Worm (Caenorhabditis elegans) whole organism, L3 larva: ENCODE results near the gene mrpl-18.

Source experiments
- R02D3.7 ChIP-seq: fragments of 150-350 bp; optimal IDR thresholded peaks from 2 replicates; lab custom pipeline; 2014; ENCODE audit warnings: missing biosample characterization, missing genetic modification characterization
- ZK546.5 ChIP-seq: sonication (generic microtip); optimal IDR thresholded peaks from 2 replicates; lab custom pipeline; 2017; ENCODE audit warnings: missing biosample characterization, missing genetic modification characterization
- ama-1 ChIP-seq: fragments of 150-350 bp; optimal IDR thresholded peaks from 2 replicates; lab custom pipeline; 2018
- ceh-16 ChIP-seq: sonication (generic microtip); optimal IDR thresholded peaks from 2 replicates; lab custom pipeline; 2017; ENCODE audit warnings: missing biosample characterization, missing genetic modification characterization
- ceh-28 ChIP-seq: fragments of 150-350 bp; optimal IDR thresholded peaks from 2 replicates; lab custom pipeline; 2014; ENCODE audit warnings: missing biosample characterization, missing genetic modification reagents, missing genetic modification characterization
- ceh-82 ChIP-seq: fragments of 150-350 bp; optimal IDR thresholded peaks from 2 replicates; lab custom pipeline; 2014; ENCODE audit warnings: missing biosample characterization, missing genetic modification characterization
- ceh-9 ChIP-seq: sonication (generic microtip); optimal IDR thresholded peaks from 2 replicates; lab custom pipeline; 2018; ENCODE audit warnings: missing biosample characterization, missing genetic modification characterization
- daf-12 ChIP-seq: fragments of 150-350 bp; optimal IDR thresholded peaks from 2 replicates; lab custom pipeline; 2014; ENCODE audit warnings: missing biosample characterization, missing genetic modification reagents, missing genetic modification characterization
- egl-5 ChIP-seq: fragments of 150-350 bp; optimal IDR thresholded peaks from 2 replicates; lab custom pipeline; 2017; ENCODE audit warnings: missing biosample characterization, missing genetic modification reagents, missing genetic modification characterization, inconsistent platforms
- elt-1 ChIP-seq: fragments of 150-350 bp; optimal IDR thresholded peaks from 2 replicates; lab custom pipeline; 2014; ENCODE audit warnings: missing biosample characterization, missing genetic modification characterization
- elt-2 ChIP-seq: sonication (generic microtip); optimal IDR thresholded peaks from 2 replicates; lab custom pipeline; 2016; ENCODE audit warnings: missing genetic modification reagents, mild to moderate bottlenecking, missing genetic modification characterization, missing compliant biosample characterization
- eor-1 ChIP-seq, 2 experiments: fragments of 150-350 bp; optimal IDR thresholded peaks; 2 replicates each; lab custom pipeline; 2014 to 2018; ENCODE audit warnings: missing biosample characterization in 2 of 2, missing genetic modification characterization in 2 of 2
- fkh-10 ChIP-seq: sonication (generic microtip); optimal IDR thresholded peaks from 2 replicates; lab custom pipeline; 2017; ENCODE audit warnings: missing biosample characterization, missing genetic modification reagents, missing genetic modification characterization
- fkh-2 ChIP-seq: fragments of 150-350 bp; optimal IDR thresholded peaks from 2 replicates; lab custom pipeline; 2014; ENCODE audit warnings: missing biosample characterization, missing genetic modification reagents, missing genetic modification characterization
- fos-1 ChIP-seq: fragments of 150-350 bp; optimal IDR thresholded peaks from 2 replicates; lab custom pipeline; 2014; ENCODE audit warnings: missing biosample characterization, missing genetic modification characterization
- hmg-11 ChIP-seq: sonication (generic microtip); optimal IDR thresholded peaks from 2 replicates; lab custom pipeline; 2016; ENCODE audit warnings: missing genetic modification characterization, missing compliant biosample characterization
- jun-1 ChIP-seq: fragments of 150-350 bp; optimal IDR thresholded peaks from 2 replicates; lab custom pipeline; 2014; ENCODE audit warnings: missing biosample characterization, missing genetic modification reagents, missing genetic modification characterization
- lin-15B ChIP-seq: fragments of 150-350 bp; optimal IDR thresholded peaks from 2 replicates; lab custom pipeline; 2014; ENCODE audit warnings: missing biosample characterization, missing genetic modification characterization
- lin-39 ChIP-seq: fragments of 150-350 bp; optimal IDR thresholded peaks from 2 replicates; lab custom pipeline; 2018; ENCODE audit warnings: missing biosample characterization, missing genetic modification reagents, missing genetic modification characterization
- lsy-12 ChIP-seq: sonication (generic microtip); optimal IDR thresholded peaks from 2 replicates; lab custom pipeline; 2016; ENCODE audit warnings: mild to moderate bottlenecking, missing genetic modification characterization, missing compliant biosample characterization
- mdl-1 ChIP-seq: fragments of 150-350 bp; optimal IDR thresholded peaks from 2 replicates; lab custom pipeline; 2014; ENCODE audit warnings: missing biosample characterization, missing genetic modification characterization
- mml-1 ChIP-seq: fragments of 150-350 bp; sonication (generic microtip); optimal IDR thresholded peaks from 3 replicates; lab custom pipeline; 2014; ENCODE audit warnings: missing biosample characterization, missing genetic modification characterization
- nfya-1 ChIP-seq: sonication (generic microtip); optimal IDR thresholded peaks from 2 replicates; lab custom pipeline; 2017; ENCODE audit warnings: missing genetic modification characterization, mild to moderate bottlenecking, missing compliant biosample characterization, antibody characterized with exemption, moderate library complexity; ENCODE audit not compliant: insufficient read depth
- nhr-11 ChIP-seq: fragments of 150-350 bp; optimal IDR thresholded peaks from 2 replicates; lab custom pipeline; 2014; ENCODE audit warnings: missing biosample characterization, missing genetic modification characterization
- nhr-23 ChIP-seq: fragments of 150-350 bp; optimal IDR thresholded peaks from 2 replicates; lab custom pipeline; 2014; ENCODE audit warnings: missing biosample characterization, missing genetic modification reagents, missing genetic modification characterization
- nhr-237 ChIP-seq: fragments of 150-350 bp; optimal IDR thresholded peaks from 2 replicates; lab custom pipeline; 2014; ENCODE audit warnings: missing biosample characterization, missing genetic modification characterization
- nhr-25 ChIP-seq: sonication (generic microtip); optimal IDR thresholded peaks from 2 replicates; lab custom pipeline; 2017; ENCODE audit warnings: missing biosample characterization, missing genetic modification characterization
- nhr-43 ChIP-seq: sonication (generic microtip); optimal IDR thresholded peaks from 2 replicates; lab custom pipeline; 2016; ENCODE audit warnings: mild to moderate bottlenecking, missing genetic modification characterization, missing compliant biosample characterization; ENCODE audit not compliant: poor library complexity, severe bottlenecking
- nhr-67 ChIP-seq: fragments of 150-350 bp; optimal IDR thresholded peaks from 2 replicates; lab custom pipeline; 2014; ENCODE audit warnings: missing biosample characterization, missing genetic modification characterization
- nhr-76 ChIP-seq: fragments of 150-350 bp; sonication (generic microtip); optimal IDR thresholded peaks from 5 replicates; lab custom pipeline; 2014; ENCODE audit warnings: missing biosample characterization, missing genetic modification characterization
- nhr-77 ChIP-seq: fragments of 150-350 bp; optimal IDR thresholded peaks from 2 replicates; lab custom pipeline; 2014; ENCODE audit warnings: missing biosample characterization, missing genetic modification characterization
- pha-4 ChIP-seq: fragments of 150-350 bp; optimal IDR thresholded peaks from 2 replicates; lab custom pipeline; 2014; ENCODE audit warnings: missing biosample characterization, missing genetic modification reagents, missing genetic modification characterization
- pqm-1 ChIP-seq: fragments of 150-350 bp; optimal IDR thresholded peaks from 2 replicates; lab custom pipeline; 2017; ENCODE audit warnings: missing biosample characterization, missing genetic modification characterization, inconsistent platforms
- sea-2 ChIP-seq: fragments of 150-350 bp; sonication (generic microtip); optimal IDR thresholded peaks from 4 replicates; lab custom pipeline; 2014; ENCODE audit warnings: missing biosample characterization, missing genetic modification reagents, missing genetic modification characterization
- skn-1 ChIP-seq: fragments of 150-350 bp; optimal IDR thresholded peaks from 2 replicates; lab custom pipeline; 2014; ENCODE audit warnings: missing biosample characterization, missing genetic modification characterization
- snpc-4 ChIP-seq: fragments of 150-350 bp; optimal IDR thresholded peaks from 2 replicates; lab custom pipeline; 2014; ENCODE audit warnings: missing biosample characterization, missing genetic modification characterization
- tbx-2 ChIP-seq: sonication (generic microtip); optimal IDR thresholded peaks from 2 replicates; lab custom pipeline; 2016; ENCODE audit warnings: mild to moderate bottlenecking, missing genetic modification characterization, missing compliant biosample characterization
- unc-39 ChIP-seq: sonication (generic microtip); optimal IDR thresholded peaks from 4 replicates; lab custom pipeline; 2017; ENCODE audit warnings: missing biosample characterization, missing genetic modification characterization
- unc-62 ChIP-seq: fragments of 150-350 bp; sonication (generic microtip); optimal IDR thresholded peaks from 4 replicates; lab custom pipeline; 2014; ENCODE audit warnings: missing biosample characterization, missing genetic modification reagents, missing genetic modification characterization
- zag-1 ChIP-seq: fragments of 150-350 bp; optimal IDR thresholded peaks from 2 replicates; lab custom pipeline; 2014; ENCODE audit warnings: missing biosample characterization, missing genetic modification characterization
- ztf-11 ChIP-seq: fragments of 150-350 bp; optimal IDR thresholded peaks from 2 replicates; lab custom pipeline; 2014; ENCODE audit warnings: missing biosample characterization, missing genetic modification characterization
- ztf-4 ChIP-seq: fragments of 150-350 bp; optimal IDR thresholded peaks from 2 replicates; lab custom pipeline; 2014; ENCODE audit warnings: missing biosample characterization, missing genetic modification characterization

mrpl-18 gene

DNA sequence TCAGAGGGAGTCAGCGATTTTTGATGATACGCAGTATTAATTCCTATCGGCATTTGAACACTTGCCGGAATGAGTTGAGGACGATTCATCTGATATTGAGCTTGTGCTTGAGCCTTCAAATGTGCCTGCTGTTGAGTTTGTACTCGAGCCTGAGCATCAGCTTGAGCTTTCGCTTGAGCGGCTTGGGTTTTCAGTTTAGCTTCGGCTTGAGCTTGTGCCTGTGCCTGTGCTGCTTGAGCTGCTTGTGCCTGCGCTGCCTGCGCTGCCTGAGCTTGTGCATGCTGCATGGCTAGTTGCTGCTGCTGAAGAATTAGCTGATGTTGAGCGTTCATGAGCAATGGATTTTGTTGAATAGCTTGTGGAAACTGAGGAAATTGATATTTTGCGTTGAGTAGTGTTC is 28.9 kb upstream of the mrpl-18 start:
- TF ChIP-seq nhr-77 (tag; lab: Kevin White, UChicago) (no peak), elt-2 (tag; lab: Kevin White, UChicago) (no peak), eor-1 (tag; optimal IDR thresholded peaks at IDR 0.05; lab: Kevin White, UChicago) (no peak), elt-1 (tag; lab: Kevin White, UChicago) (no peak), R02D3.7 (tag; lab: Kevin White, UChicago) (no peak), lin-39 (tag; lab: Kevin White, UChicago) (no peak), hmg-11 (tag; lab: Kevin White, UChicago) (no peak), ceh-9 (tag; lab: Kevin White, UChicago) (no peak), nhr-76 (tag; lab: Kevin White, UChicago) (no peak)

DNA sequence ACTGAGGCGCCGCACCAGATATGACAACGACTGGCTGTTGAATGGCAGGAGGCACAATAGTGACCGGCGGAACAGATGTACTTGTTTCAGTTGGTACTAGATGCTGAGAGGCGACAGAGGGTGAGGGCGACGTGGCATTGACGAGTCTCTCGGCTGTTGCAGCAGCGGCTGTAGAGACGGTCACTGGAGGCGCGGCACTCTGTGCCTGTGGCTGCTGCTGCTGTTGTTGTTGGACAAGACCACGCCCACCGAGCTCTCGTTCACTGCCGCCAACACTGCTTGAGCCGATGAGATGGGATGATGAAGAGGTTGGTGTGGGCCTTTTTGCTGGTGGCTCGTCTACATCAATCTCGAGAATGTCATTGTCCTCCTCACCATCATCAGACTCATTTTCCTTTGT is 27.7 kb upstream of the mrpl-18 start:
- TF ChIP-seq ceh-82 (tag; lab: Kevin White, UChicago): no peak

- TF ChIP-seq R02D3.7 (tag; lab: Kevin White, UChicago) (no peak), nhr-237 (tag; lab: Kevin White, UChicago) (no peak), nhr-23 (no peak), snpc-4 (tag; lab: Kevin White, UChicago) (no peak)
- TF ChIP-seq, all 47 proteins: peak for 0
Observed at ce11 chrIII:8121132-8121531, 23.7 kb upstream of the mrpl-18 start, which contains the start of gene gei-8. gei-8 (minus strand) TSS chrIII:8121232.

DNA sequence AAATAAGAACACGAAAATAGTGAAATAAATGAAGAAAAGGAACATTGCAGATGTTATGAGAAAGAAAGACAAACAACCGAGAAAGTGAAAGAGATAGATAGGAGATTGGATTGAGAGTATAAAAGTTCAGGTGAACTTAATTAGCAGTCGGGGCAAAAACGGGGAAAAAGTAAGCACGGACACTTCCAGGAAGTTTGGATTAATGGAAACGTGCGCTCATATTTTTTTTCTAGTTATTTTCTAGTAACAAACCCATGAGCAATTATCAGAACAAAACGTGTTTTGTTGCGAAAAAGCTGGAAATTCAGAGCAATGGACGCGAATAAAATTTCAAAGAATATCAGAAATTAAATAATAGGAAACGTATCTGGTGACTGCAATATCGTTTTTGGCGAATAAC is 22.9 kb upstream of the mrpl-18 start:
- TF ChIP-seq lin-15B (tag; lab: Kevin White, UChicago) (no peak), ceh-16 (tag; lab: Kevin White, UChicago) (no peak), nhr-67 (tag; lab: Kevin White, UChicago) (no peak), tbx-2 (no peak), ztf-11 (no peak), pqm-1 (tag; lab: Kevin White, UChicago) (no peak), nhr-77 (tag; lab: Kevin White, UChicago) (no peak), ztf-4 (tag; lab: Kevin White, UChicago) (no peak), fkh-2 (tag; lab: Kevin White, UChicago) (no peak), fos-1 (tag; lab: Kevin White, UChicago) (no peak), hmg-11 (tag; lab: Kevin White, UChicago) (no peak), snpc-4 (tag; lab: Kevin White, UChicago) (no peak), unc-62 (GFP tag; lab: Kevin White, UChicago) (no peak), sea-2 (GFP tag; lab: Kevin White, UChicago) (no peak), nhr-237 (tag; lab: Kevin White, UChicago) (no peak), nhr-25 (tag; lab: Kevin White, UChicago) (no peak), lin-39 (tag; lab: Kevin White, UChicago) (no peak)

- no peak for TF ChIP-seq ztf-4 (tag; lab: Kevin White, UChicago)
- no peak for TF ChIP-seq nhr-43 (tag; lab: Kevin White, UChicago)
- TF ChIP-seq mdl-1: peak; percentile 31
- peak; percentile 60 for TF ChIP-seq pqm-1 (tag; lab: Kevin White, UChicago)
- no peak for TF ChIP-seq lsy-12 (tag; lab: Kevin White, UChicago)
- no peak for TF ChIP-seq mml-1
- no peak for TF ChIP-seq eor-1 (tag; optimal IDR thresholded peaks at IDR 0.05; lab: Kevin White, UChicago)
- TF ChIP-seq snpc-4 (tag; lab: Kevin White, UChicago): peak; percentile 38
- TF ChIP-seq skn-1 (tag; lab: Kevin White, UChicago): peak; percentile 65
- TF ChIP-seq egl-5 (tag; lab: Kevin White, UChicago): peak; percentile 89
- TF ChIP-seq nhr-11 (tag; lab: Kevin White, UChicago): no peak
- TF ChIP-seq fkh-2 (tag; lab: Kevin White, UChicago): no peak
- no peak for TF ChIP-seq ama-1 (lab: Kevin White, UChicago)
- no peak for TF ChIP-seq unc-62 (GFP tag; lab: Kevin White, UChicago)
- no peak for TF ChIP-seq ZK546.5 (tag; lab: Kevin White, UChicago)
- peak; percentile 11 for TF ChIP-seq hmg-11 (tag; lab: Kevin White, UChicago)
- TF ChIP-seq lin-39 (tag; lab: Kevin White, UChicago): peak; percentile 20
- peak; percentile 91 for TF ChIP-seq nfya-1 (tag; lab: Kevin White, UChicago)
- peak; percentile 86 for TF ChIP-seq nhr-23
- peak; percentile 21 for TF ChIP-seq elt-1 (tag; lab: Kevin White, UChicago)
- TF ChIP-seq nhr-77 (tag; lab: Kevin White, UChicago): no peak
- TF ChIP-seq pha-4: peak; percentile 79
- peak; percentile 48 for TF ChIP-seq elt-2 (tag; lab: Kevin White, UChicago)
- TF ChIP-seq nhr-25 (tag; lab: Kevin White, UChicago): peak; percentile 25
- no peak for TF ChIP-seq daf-12 (tag; lab: Kevin White, UChicago)
- no peak for TF ChIP-seq ceh-82 (tag; lab: Kevin White, UChicago)
- TF ChIP-seq fkh-10: peak; percentile 67
- no peak for TF ChIP-seq unc-39 (tag; lab: Kevin White, UChicago)
- TF ChIP-seq zag-1 (tag; lab: Kevin White, UChicago): no peak
- TF ChIP-seq ceh-28 (tag; lab: Kevin White, UChicago): peak; percentile 41
- TF ChIP-seq jun-1: peak; percentile 50
- peak; percentile 37 for TF ChIP-seq lin-15B (tag; lab: Kevin White, UChicago)
Observed at ce11 chrIII:8124323-8124722, 20.5 kb upstream of the mrpl-18 start.
